Fruit fly (Drosophila melanogaster): ENCODE measurements around the gene CG14075.
A peak's percentile ranks its signal among the peaks of the same experiment; 100 is the strongest.

Gene CG14075

DNA sequence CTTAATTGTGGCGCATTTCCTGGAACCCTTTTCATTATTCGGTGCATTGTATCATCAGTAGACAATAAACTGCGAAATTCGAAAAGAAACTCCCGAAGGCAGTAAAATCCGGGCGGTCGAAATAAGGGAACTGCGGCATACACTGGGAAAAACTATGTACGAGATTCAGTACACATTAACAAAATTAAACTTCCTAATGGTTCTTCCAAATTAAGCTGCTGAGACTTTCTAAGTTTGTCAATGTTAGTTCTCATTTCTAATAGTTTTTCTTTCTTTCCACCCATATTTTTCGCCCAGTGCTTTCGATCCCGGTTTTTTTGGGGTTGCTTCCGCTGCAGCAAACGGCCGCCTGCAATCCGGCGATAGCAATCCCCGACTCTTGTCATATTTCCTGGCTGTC lies 40.0 kb downstream of the CG14075 start (continued):
- TF ChIP-seq sens (GFP tag) (peak; percentile 98), Mad (GFP tag; optimal IDR thresholded peaks at IDR 0.05) (peak; percentile 72), Bgb (GFP tag; IDR thresholded peaks at IDR 0.05; ENCODE audit: partially characterized antibody) (no peak), Dek (tag; optimal IDR thresholded peaks at IDR 0.05) (peak; percentile 11), Eip74EF (GFP tag; optimal IDR thresholded peaks at IDR 0.05) (peak in 1 of 2 experiments; percentile 64), cwo (GFP tag; optimal IDR thresholded peaks at IDR 0.05) (peak; percentile 55), zfh2 (GFP tag; optimal IDR thresholded peaks at IDR 0.05) (no peak), dimm (GFP tag; IDR thresholded peaks at IDR 0.05) (0 out of 2 replicates have a peak, but pooled peaks have one; percentile 13), br (optimal IDR thresholded peaks at IDR 0.05) (no peak), CG15479 (GFP tag; optimal IDR thresholded peaks at IDR 0.05) (no peak), her (GFP tag; optimal IDR thresholded peaks at IDR 0.05) (peak; percentile 9), CG3163 (GFP tag; optimal IDR thresholded peaks at IDR 0.05) (peak; percentile 29), CG8478 (optimal IDR thresholded peaks at IDR 0.05) (no peak), gcm2 (GFP tag; optimal IDR thresholded peaks at IDR 0.05) (peak; percentile 76), CG12071 (GFP tag; optimal IDR thresholded peaks at IDR 0.05) (no peak), Drgx (GFP tag; IDR thresholded peaks at IDR 0.05) (no peak), CG4617 (GFP tag; optimal IDR thresholded peaks at IDR 0.05; ENCODE audit: borderline replicate concordance) (peak; percentile 33), dm (GFP tag; optimal IDR thresholded peaks at IDR 0.05) (peak; percentile 12), CG6689 (GFP tag; IDR thresholded peaks at IDR 0.05) (peak; percentile 83), CG8281 (tag; optimal IDR thresholded peaks at IDR 0.05) (peak; percentile 51), p53 (GFP tag; optimal IDR thresholded peaks at IDR 0.05) (no peak), CG11723 (GFP tag; optimal IDR thresholded peaks at IDR 0.05) (peak; percentile 70), danr (GFP tag; IDR thresholded peaks at IDR 0.05) (0 out of 2 replicates have a peak, but pooled peaks have one; percentile 24), Tbp (GFP tag; optimal IDR thresholded peaks at IDR 0.05) (no peak), sima (GFP tag; optimal IDR thresholded peaks at IDR 0.05) (no peak), CG17802 (tag; optimal IDR thresholded peaks at IDR 0.05) (peak; percentile 56), Fer3 (tag; optimal IDR thresholded peaks at IDR 0.05) (peak; percentile 63), sqz (GFP tag; optimal IDR thresholded peaks at IDR 0.05) (peak; percentile 45), wek (GFP tag; optimal IDR thresholded peaks at IDR 0.05) (no peak), CG14667 (GFP tag; IDR thresholded peaks at IDR 0.05) (peak; percentile 65; the same call in 1 of the 2 replicates), CG34422 (GFP tag; IDR thresholded peaks at IDR 0.05) (peak; percentile 83), CG3407 (GFP tag; optimal IDR thresholded peaks at IDR 0.05) (peak; percentile 44), mam (GFP tag; optimal IDR thresholded peaks at IDR 0.05) (peak; percentile 33), Mrtf (GFP tag; IDR thresholded peaks at IDR 0.05) (peak; percentile 82), E2f1 (GFP tag; IDR thresholded peaks at IDR 0.05) (peak; percentile 77), odd (GFP tag; optimal IDR thresholded peaks at IDR 0.05) (peak; percentile 60), Blimp-1 (GFP tag; optimal IDR thresholded peaks at IDR 0.05) (peak; percentile 79), CG8089 (GFP tag; optimal IDR thresholded peaks at IDR 0.05) (peak; percentile 64), salm (tag; optimal IDR thresholded peaks at IDR 0.05) (no peak), NFAT (GFP tag; IDR thresholded peaks at IDR 0.05) (peak; percentile 13; the same call in 1 of the 2 replicates), Aef1 (GFP tag; IDR thresholded peaks at IDR 0.05) (0 out of 3 replicates have a peak, but pooled peaks have one; percentile 29), Opbp (GFP tag; IDR thresholded peaks at IDR 0.05; ENCODE audit: partially characterized antibody) (no peak), knrl (GFP tag; IDR thresholded peaks at IDR 0.05; ENCODE audit: partially characterized antibody) (no peak), CG3065 (GFP tag; optimal IDR thresholded peaks at IDR 0.05) (peak; percentile 38), CG31365 (tag; optimal IDR thresholded peaks at IDR 0.05) (no peak), CG34224 (GFP tag; IDR thresholded peaks at IDR 0.05; ENCODE audit: partially characterized antibody) (no peak), gro (GFP tag; optimal IDR thresholded peaks at IDR 0.05) (no peak), CG6813 (GFP tag; optimal IDR thresholded peaks at IDR 0.05) (peak; percentile 73), CG18262 (tag; optimal IDR thresholded peaks at IDR 0.05) (peak; percentile 90), sr (GFP tag; IDR thresholded peaks at IDR 0.05) (0 out of 3 replicates have a peak, but pooled peaks have one; percentile 40), ab (GFP tag; optimal IDR thresholded peaks at IDR 0.05) (peak; percentile 19)
